Fruit fly (Drosophila melanogaster) whole organism, embryonic: ENCODE measurements around the gene Crtc.

Experiments used
- CG10366 ChIP-seq: fragments of 200-800 bp; sonication (Bioruptor generic); IDR thresholded peaks from 2 replicates; pipeline ENCODE4 v1.3.6; 2022; ENCODE audit warnings: missing biosample characterization, missing genetic modification characterization
- CG11247 ChIP-seq: fragments of 200-800 bp; sonication (Bioruptor generic); IDR thresholded peaks from 2 replicates; pipeline ENCODE4 v1.3.6; 2022; ENCODE audit warnings: missing biosample characterization, missing genetic modification characterization
- CG16779 ChIP-seq: fragments of 200-800 bp; sonication (Bioruptor generic); IDR thresholded peaks from 2 replicates; pipeline ENCODE4 v1.3.6; 2022; ENCODE audit warnings: missing biosample characterization, missing genetic modification characterization
- CG4282 ChIP-seq: fragments of 200-800 bp; sonication (Bioruptor generic); optimal IDR thresholded peaks from 2 replicates; lab custom pipeline; 2016; ENCODE audit warnings: missing biosample characterization, missing genetic modification characterization
- Camta ChIP-seq: fragments of 200-800 bp; sonication (Bioruptor generic); optimal IDR thresholded peaks from 2 replicates; lab custom pipeline; 2016; ENCODE audit warnings: missing biosample characterization, missing genetic modification characterization
- Fer3 ChIP-seq: fragments of 200-800 bp; sonication (Bioruptor generic); optimal IDR thresholded peaks from 2 replicates; lab custom pipeline; 2018; ENCODE audit warnings: missing biosample characterization, mild to moderate bottlenecking, missing genetic modification characterization, moderate library complexity
- MBD-R2 ChIP-seq: fragments of 200-800 bp; sonication (Bioruptor generic); IDR thresholded peaks from 2 replicates; pipeline ENCODE4 v1.3.6; 2022; ENCODE audit warnings: missing biosample characterization, missing genetic modification characterization
- Sry-β ChIP-seq: fragments of 200-800 bp; sonication (Bioruptor generic); optimal IDR thresholded peaks from 2 replicates; lab custom pipeline; 2018; ENCODE audit warnings: missing biosample characterization, mild to moderate bottlenecking, missing genetic modification characterization, moderate library complexity
- ttk ChIP-seq: fragments of 200-800 bp; sonication (Bioruptor generic); IDR thresholded peaks from 2 replicates; pipeline ENCODE4 v2.1.2; 2022; ENCODE audit warnings: missing biosample characterization, missing genetic modification characterization

dm6 chr3L:17615286-17615685 lies 53.7 kb downstream of the Crtc start:
- no peak for TF ChIP-seq CG11247 (GFP tag; lab: Robert Waterston, UW)
- TF ChIP-seq Sry-β (GFP tag; lab: Kevin White, UChicago), result no peak
- TF ChIP-seq CG10366, result no peak
- TF ChIP-seq MBD-R2 (GFP tag; lab: Robert Waterston, UW), result no peak
- TF ChIP-seq Fer3 (tag; lab: Kevin White, UChicago), result no peak
- no peak for TF ChIP-seq Camta (GFP tag; lab: Kevin White, UChicago)
- TF ChIP-seq CG16779, result no peak
- TF ChIP-seq CG4282 (GFP tag; lab: Kevin White, UChicago), result no peak
- no peak for TF ChIP-seq ttk
